Fruit fly (Drosophila melanogaster): Measurements from ENCODE around the gene mtd.
A peak's percentile ranks its signal among the peaks of the same experiment; 100 is the strongest.

Gene mtd

dm6 chr3R:5319059-5319785 is 31.0 kb downstream of the mtd start (continued):
- no peak for TF ChIP-seq Sox102F (GFP tag; optimal IDR thresholded peaks at IDR 0.05)
- peak; percentile 68 for TF ChIP-seq CG2875 (GFP tag; optimal IDR thresholded peaks at IDR 0.05)
- no peak for TF ChIP-seq CG11723 (GFP tag; optimal IDR thresholded peaks at IDR 0.05)
- peak; percentile 44 for TF ChIP-seq CG8359 (GFP tag; optimal IDR thresholded peaks at IDR 0.05; ENCODE audit: borderline replicate concordance)
- TF ChIP-seq Lim3 (GFP tag; IDR thresholded peaks at IDR 0.05), result no peak
- TF ChIP-seq gfzf (GFP tag; optimal IDR thresholded peaks at IDR 0.05), result no peak
- no peak for TF ChIP-seq ewg (GFP tag; optimal IDR thresholded peaks at IDR 0.05)
- TF ChIP-seq CG8478 (optimal IDR thresholded peaks at IDR 0.05), result no peak
- peak; percentile 89 for TF ChIP-seq CG15696 (tag; optimal IDR thresholded peaks at IDR 0.05)
- peak; percentile 68; the same call in 1 of the 2 replicates for TF ChIP-seq sim (GFP tag; IDR thresholded peaks at IDR 0.05)
- TF ChIP-seq CG4360 (GFP tag; IDR thresholded peaks at IDR 0.05), result peak; percentile 52; the same call in 1 of the 2 replicates
- no peak for TF ChIP-seq CG8290 (GFP tag; optimal IDR thresholded peaks at IDR 0.05)
- peak in 1 of 2 experiments; percentile 74 for TF ChIP-seq CG8290 (tag; optimal IDR thresholded peaks at IDR 0.05)
- no peak for TF ChIP-seq HmgZ (tag; optimal IDR thresholded peaks at IDR 0.05)
- peak; percentile 8 for TF ChIP-seq Sry-δ (GFP tag; optimal IDR thresholded peaks at IDR 0.05)
- TF ChIP-seq CG12236 (GFP tag; optimal IDR thresholded peaks at IDR 0.05), result peak; percentile 54
- TF ChIP-seq pzg (GFP tag; optimal IDR thresholded peaks at IDR 0.05), result no peak
- TF ChIP-seq CHES-1-like (GFP tag; optimal IDR thresholded peaks at IDR 0.05), result peak; percentile 9
- TF ChIP-seq abd-A (tag; optimal IDR thresholded peaks at IDR 0.05), result no peak
- peak; percentile 42 for TF ChIP-seq CG10267 (tag; optimal IDR thresholded peaks at IDR 0.05)
- peak; percentile 33 for TF ChIP-seq CG15011 (GFP tag; optimal IDR thresholded peaks at IDR 0.05)
- no peak for TF ChIP-seq al (GFP tag; IDR thresholded peaks at IDR 0.05)
- TF ChIP-seq Nf-YA (GFP tag; IDR thresholded peaks at IDR 0.05), result no peak
- TF ChIP-seq ara (GFP tag; IDR thresholded peaks at IDR 0.05), result no peak
- no peak for TF ChIP-seq salm (tag; optimal IDR thresholded peaks at IDR 0.05)
- TF ChIP-seq ash1 (GFP tag; optimal IDR thresholded peaks at IDR 0.05), result no peak
- no peak for TF ChIP-seq Dad (GFP tag; optimal IDR thresholded peaks at IDR 0.05)
- TF ChIP-seq CG42726 (GFP tag; IDR thresholded peaks at IDR 0.05; ENCODE audit: partially characterized antibody), result no peak
- peak; percentile 28 for TF ChIP-seq CG6254 (GFP tag; optimal IDR thresholded peaks at IDR 0.05)
- TF ChIP-seq seq (GFP tag; IDR thresholded peaks at IDR 0.05), result no peak
- no peak for TF ChIP-seq Gsc (GFP tag; IDR thresholded peaks at IDR 0.05)
- TF ChIP-seq CG17612 (GFP tag; IDR thresholded peaks at IDR 0.05), result no peak
- peak; percentile 31 for TF ChIP-seq CG1529 (GFP tag; optimal IDR thresholded peaks at IDR 0.05)
- no peak for TF ChIP-seq dpn (GFP tag; optimal IDR thresholded peaks at IDR 0.05)
- peak in 1 of 2 experiments; percentile 57 for TF ChIP-seq eve (GFP tag; optimal IDR thresholded peaks at IDR 0.05)
- TF ChIP-seq Pdp1 (GFP tag; optimal IDR thresholded peaks at IDR 0.05), result peak in 1 of 2 experiments; percentile 43
- no peak for TF ChIP-seq Taf1 (GFP tag; IDR thresholded peaks at IDR 0.05)
- no peak for TF ChIP-seq CG10147 (GFP tag; optimal IDR thresholded peaks at IDR 0.05)
- no peak for TF ChIP-seq ro (GFP tag; IDR thresholded peaks at IDR 0.05)
- no peak for TF ChIP-seq CG8944 (GFP tag; optimal IDR thresholded peaks at IDR 0.05)
- no peak for TF ChIP-seq tgo (GFP tag; IDR thresholded peaks at IDR 0.05)
- no peak for TF ChIP-seq Bgb (GFP tag; IDR thresholded peaks at IDR 0.05; ENCODE audit: partially characterized antibody)
- TF ChIP-seq sens-2 (GFP tag; IDR thresholded peaks at IDR 0.05), result peak; percentile 36; the same call in 1 of the 2 replicates
- no peak for TF ChIP-seq inv (GFP tag; IDR thresholded peaks at IDR 0.05; ENCODE audit: partially characterized antibody)
- no peak for TF ChIP-seq Rfx (GFP tag; IDR thresholded peaks at IDR 0.05)
- peak; percentile 32 for TF ChIP-seq CG18764 (GFP tag; optimal IDR thresholded peaks at IDR 0.05)
- TF ChIP-seq D (optimal IDR thresholded peaks at IDR 0.05), result no peak
- peak; percentile 58 for TF ChIP-seq D (GFP tag; optimal IDR thresholded peaks at IDR 0.05)
- peak; percentile 0 for TF ChIP-seq CG1603 (tag; optimal IDR thresholded peaks at IDR 0.05)
- no peak for TF ChIP-seq CG17385 (GFP tag; optimal IDR thresholded peaks at IDR 0.05)

Data from whole organism, embryonic.